Worm (Caenorhabditis elegans): ENCODE results near the gene T04A8.7.

- TF ChIP-seq daf-19 (GFP tag; conservative IDR thresholded peaks at IDR 0.05) (no peak), lin-39 (tag; optimal IDR thresholded peaks at IDR 0.05) (no peak), aly-2 (tag; optimal IDR thresholded peaks at IDR 0.05) (no peak), pqm-1 (tag; optimal IDR thresholded peaks at IDR 0.05) (no peak), ztf-11 (tag; optimal IDR thresholded peaks at IDR 0.05) (no peak), hlh-11 (tag; optimal IDR thresholded peaks at IDR 0.05) (no peak), T20F7.1 (GFP tag; optimal IDR thresholded peaks at IDR 0.05) (no peak), ceh-20 (GFP tag; IDR thresholded peaks at IDR 0.05) (no peak), dve-1 (tag; optimal IDR thresholded peaks at IDR 0.05; ENCODE audit: insufficient read depth) (no peak)
These were observed 50.8 kb downstream of the T04A8.7 start, which contains the start of gene F17C8.6 for ce11 chrIII:4745934-4746333.

All from whole organism, L4 larva.